Worm (Caenorhabditis elegans) whole organism, L4/young adult: ENCODE results near the gene F14D7.18.

Experiments
- W03F9.2 ChIP-seq: fragments of 150-350 bp; optimal IDR thresholded peaks from 2 replicates; lab custom pipeline; 2014; ENCODE audit warnings: missing biosample characterization, missing genetic modification characterization
- dao-5 ChIP-seq: sonication (generic microtip); optimal IDR thresholded peaks from 2 replicates; lab custom pipeline; 2016; ENCODE audit warnings: missing genotype, missing genetic modification characterization, moderate library complexity, missing compliant biosample characterization
- him-1 ChIP-seq: sonication (generic microtip); optimal IDR thresholded peaks from 2 replicates; lab custom pipeline; 2016; ENCODE audit warnings: missing genotype, missing genetic modification reagents, missing genetic modification characterization, missing compliant biosample characterization

Gene F14D7.18

ce11 chrV:14254221-14254620 is 36.3 kb downstream of the F14D7.18 start, which contains the start of gene K02E11.7:
K02E11.7 (minus strand) TSS chrV:14254321.
- TF ChIP-seq W03F9.2 (tag; lab: Kevin White, UChicago): no peak
- TF ChIP-seq dao-5: no peak
- TF ChIP-seq him-1: no peak

ce11 chrV:14252025-14252424 is 38.5 kb downstream of the F14D7.18 start, which contains the start of gene K02E11.5:
K02E11.5 (plus strand) TSS chrV:14252325.
- no peak for TF ChIP-seq dao-5
- TF ChIP-seq W03F9.2 (tag; lab: Kevin White, UChicago): no peak
- no peak for TF ChIP-seq him-1

- TF ChIP-seq him-1 (no peak), dao-5 (no peak), W03F9.2 (tag; lab: Kevin White, UChicago) (no peak)
These were observed 41.9 kb downstream of the F14D7.18 start, which contains the start of gene K02E11.6 for ce11 chrV:14248654-14249053. K02E11.6 (plus strand) TSS chrV:14248802.

DNA sequence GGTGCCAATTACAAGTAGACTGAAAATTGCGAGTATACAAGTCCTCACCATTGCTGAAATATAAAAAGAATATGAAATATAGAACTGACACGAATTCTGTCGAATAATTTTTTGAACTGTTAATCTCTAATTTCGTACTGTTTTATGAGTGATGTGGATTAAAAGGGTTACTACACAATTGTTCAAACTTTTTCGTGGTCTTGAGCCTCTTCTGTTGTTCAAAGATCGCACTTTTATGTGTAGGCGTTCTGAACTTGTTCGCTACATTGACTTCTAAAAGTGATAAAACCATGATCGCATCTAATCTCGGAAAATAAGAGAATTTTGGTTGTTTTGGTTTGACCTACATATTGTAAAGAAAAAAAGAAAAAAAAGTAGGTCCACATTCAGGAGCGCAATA is 42.5 kb downstream of the F14D7.18 start, which contains the start of gene K02E11.4:
K02E11.4 (minus strand) TSS at position 101 of the 400 bp plus-strand sequence.
- TF ChIP-seq W03F9.2 (tag; lab: Kevin White, UChicago): no peak
- TF ChIP-seq him-1: no peak
- TF ChIP-seq dao-5: no peak

DNA sequence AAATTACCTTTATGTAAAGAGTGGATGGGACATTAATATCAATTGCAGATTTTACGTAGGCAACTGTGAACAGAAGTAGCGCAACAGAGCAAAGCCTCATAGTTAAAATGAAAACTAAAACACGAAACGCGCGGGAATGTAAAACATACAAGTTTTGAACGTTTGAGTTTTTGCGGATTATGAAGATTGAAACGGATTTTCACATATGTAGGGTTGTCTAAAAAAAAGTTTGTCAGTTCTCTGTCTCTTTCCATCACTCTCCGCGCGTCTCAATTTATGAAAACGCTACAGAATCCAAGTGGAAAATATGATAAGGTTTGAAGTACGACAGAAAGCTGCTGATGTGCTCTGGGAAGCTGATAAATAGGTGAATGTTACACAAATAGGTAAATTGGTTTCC is 43.8 kb downstream of the F14D7.18 start, which contains the start of gene K02E11.3:
K02E11.3 (minus strand) TSS at position 101 of the 400 bp plus-strand sequence.
- TF ChIP-seq W03F9.2 (tag; lab: Kevin White, UChicago) (no peak), dao-5 (no peak), him-1 (no peak)

DNA sequence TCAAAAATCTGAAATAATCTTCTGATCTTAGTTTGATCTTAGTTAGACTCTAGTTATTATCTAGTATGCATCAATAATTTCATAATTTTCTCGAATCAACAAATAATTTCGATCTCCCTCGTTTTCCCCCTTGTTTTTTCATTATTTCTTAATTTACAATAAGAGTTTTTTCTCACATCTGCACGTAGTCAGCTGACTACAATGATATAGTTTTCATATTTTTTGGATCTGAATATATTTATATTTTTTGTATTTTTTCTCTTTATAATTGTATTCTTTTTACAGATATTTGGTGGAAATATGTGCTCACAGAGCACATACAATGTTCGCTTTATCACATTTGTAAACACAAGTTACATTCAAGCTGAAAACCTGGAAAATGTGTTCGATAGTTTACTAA is 46.6 kb downstream of the F14D7.18 start, which contains the start of gene sre-7:
sre-7 (plus strand) TSS at position 301 of the 400 bp plus-strand sequence.
- TF ChIP-seq dao-5: no peak
- TF ChIP-seq him-1: no peak
- TF ChIP-seq W03F9.2 (tag; lab: Kevin White, UChicago): no peak

ce11 chrV:14240694-14241201 is 49.8 kb downstream of the F14D7.18 start, which contains the start of gene K02E11.10:
K02E11.10 (minus strand) TSS chrV:14241151.
- TF ChIP-seq him-1: no peak
- TF ChIP-seq W03F9.2 (tag; lab: Kevin White, UChicago): no peak
- TF ChIP-seq dao-5: no peak
